Fruit fly (Drosophila melanogaster) whole organism, prepupa: Measurements from ENCODE around the gene CG1582.

Source experiments
- CG11294 ChIP-seq: fragments of 200-800 bp; sonication (Bioruptor generic); IDR thresholded peaks from 2 replicates; pipeline ENCODE4 v1.3.6; 2022; ENCODE audit warnings: missing biosample characterization, missing genetic modification characterization
- CG6854 ChIP-seq: fragments of 200-800 bp; sonication (Bioruptor generic); optimal IDR thresholded peaks from 2 replicates; lab custom pipeline; 2017; ENCODE audit warnings: missing biosample characterization, mild to moderate bottlenecking, missing genetic modification characterization
- Eip78C ChIP-seq: fragments of 200-800 bp; sonication (Bioruptor generic); peaks from one replicate; lab custom pipeline; 2016; ENCODE audit warnings: missing biosample characterization, missing genetic modification characterization
- eg ChIP-seq: fragments of 200-800 bp; sonication (Bioruptor generic); IDR thresholded peaks from 3 replicates; pipeline ENCODE4 v1.3.6; 2022; ENCODE audit warnings: missing biosample characterization, missing genetic modification characterization

- TF ChIP-seq CG6854 (GFP tag; lab: Kevin White, UChicago), result no peak
- no peak for TF ChIP-seq CG11294
- no peak for TF ChIP-seq Eip78C (GFP tag; lab: Kevin White, UChicago)
- no peak for TF ChIP-seq eg (GFP tag; lab: Robert Waterston, UW)
These were observed 22.6 kb upstream of the CG1582 start for dm6 chrX:10921665-10922064.
